Worm (Caenorhabditis elegans) whole organism, early embryonic: ENCODE measurements around the gene swt-1.

ENCODE experiments used
- F13C5.2 ChIP-seq: sonication (generic microtip); optimal IDR thresholded peaks from 2 replicates; lab custom pipeline; 2017; ENCODE audit warnings: mild to moderate bottlenecking, missing genetic modification characterization, inconsistent platforms, missing compliant biosample characterization
- ama-1 ChIP-seq: fragments of 150-350 bp; optimal IDR thresholded peaks from 2 replicates; lab custom pipeline; 2014
- ets-7 ChIP-seq: sonication (generic microtip); optimal IDR thresholded peaks from 2 replicates; lab custom pipeline; 2016; ENCODE audit warnings: missing genotype, missing genetic modification characterization, missing compliant biosample characterization
- flt-1 ChIP-seq: fragments of 200-800 bp; sonication (Bioruptor generic); IDR thresholded peaks from 2 replicates; pipeline ENCODE4 v1.3.6; 2022; ENCODE audit warnings: missing genetic modification characterization, missing compliant biosample characterization
- hmbx-1 ChIP-seq: sonication (generic microtip); optimal IDR thresholded peaks from 2 replicates; lab custom pipeline; 2016; ENCODE audit warnings: mild to moderate bottlenecking, missing genetic modification characterization, missing compliant biosample characterization
- hmg-4 ChIP-seq: fragments of 200-800 bp; sonication (Bioruptor generic); optimal IDR thresholded peaks from 2 replicates; lab custom pipeline; 2018; ENCODE audit warnings: mild to moderate bottlenecking, missing genetic modification characterization, missing compliant biosample characterization
- pes-1 ChIP-seq: fragments of 200-800 bp; sonication (Bioruptor generic); IDR thresholded peaks from 2 replicates; pipeline ENCODE4 v1.3.6; 2022; ENCODE audit warnings: missing genetic modification reagents, missing genetic modification characterization, missing compliant biosample characterization
- tbx-11 ChIP-seq: fragments of 200-800 bp; sonication (Bioruptor generic); IDR thresholded peaks from 2 replicates; pipeline ENCODE4 v1.3.6; 2022; ENCODE audit warnings: missing genetic modification characterization, missing compliant biosample characterization
- tbx-37 ChIP-seq: fragments of 200-800 bp; sonication (Bioruptor generic); conservative IDR thresholded peaks from 2 replicates; pipeline ENCODE4 v1.3.6; 2022; ENCODE audit warnings: missing genetic modification reagents, missing genetic modification characterization, missing compliant biosample characterization
- tra-4 ChIP-seq: sonication (generic microtip); optimal IDR thresholded peaks from 2 replicates; lab custom pipeline; 2017; ENCODE audit warnings: missing genetic modification characterization, missing compliant biosample characterization

- TF ChIP-seq hmbx-1 (no peak), tra-4 (tag; lab: Kevin White, UChicago) (no peak), ama-1 (lab: Kevin White, UChicago) (no peak), pes-1 (GFP tag; lab: Robert Waterston, UW) (no peak), tbx-11 (GFP tag; lab: Robert Waterston, UW) (no peak), flt-1 (no peak), hmg-4 (GFP tag; lab: Kevin White, UChicago) (no peak), ets-7 (no peak), F13C5.2 (tag; lab: Kevin White, UChicago) (no peak), tbx-37 (no peak)
These were observed 29.0 kb upstream of the swt-1 start for ce11 chrIV:278284-278683.
